Fruit fly (Drosophila melanogaster) whole organism, wandering third instar larva: Measurements from ENCODE around the gene Hsp68.

Source experiments
- CG9705 ChIP-seq: fragments of 200-800 bp; sonication (Bioruptor generic); optimal IDR thresholded peaks from 2 replicates; lab custom pipeline; 2018; ENCODE audit warnings: missing biosample characterization, mild to moderate bottlenecking, missing genetic modification characterization
- Dfd ChIP-seq: fragments of >200 bp; optimal IDR thresholded peaks from 2 replicates; lab custom pipeline; 2017; ENCODE audit warnings: missing biosample characterization, missing genetic modification characterization
- HLH106 ChIP-seq: fragments of 200-800 bp; optimal IDR thresholded peaks from 3 replicates; lab custom pipeline; 2019; ENCODE audit warnings: missing biosample characterization, mild to moderate bottlenecking, missing genetic modification characterization, moderate library complexity
- Hr78 ChIP-seq: fragments of >200 bp; optimal IDR thresholded peaks from 2 replicates; lab custom pipeline; 2017; ENCODE audit warnings: missing biosample characterization, missing genetic modification characterization
- Mio ChIP-seq: sonication (Bioruptor generic); optimal IDR thresholded peaks from 2 replicates; lab custom pipeline; 2016; ENCODE audit warnings: missing biosample characterization, missing genetic modification characterization
- OdsH ChIP-seq: fragments of 200-800 bp; sonication (Bioruptor generic); optimal IDR thresholded peaks from 2 replicates; lab custom pipeline; 2016; ENCODE audit warnings: missing biosample characterization, mild to moderate bottlenecking, missing genetic modification characterization
- brk ChIP-seq: fragments of 200-800 bp; sonication (Bioruptor generic); optimal IDR thresholded peaks from 2 replicates; lab custom pipeline; 2016; ENCODE audit warnings: missing biosample characterization, mild to moderate bottlenecking, missing genetic modification characterization
- dmrt93B ChIP-seq: fragments of 200-800 bp; sonication (Bioruptor generic); optimal IDR thresholded peaks from 2 replicates; lab custom pipeline; 2018; ENCODE audit warnings: missing biosample characterization, mild to moderate bottlenecking, missing genetic modification characterization
- foxo ChIP-seq, 2 experiments: fragments of 200-800 bp; sonication (Bioruptor generic); optimal IDR thresholded peaks; 2 replicates in 1 of 2; 3 replicates in 1 of 2; lab custom pipeline; 2016 to 2017; ENCODE audit warnings: missing biosample characterization in 2 of 2, missing genetic modification characterization in 2 of 2
- h ChIP-seq: fragments of 200-800 bp; sonication (Bioruptor generic); optimal IDR thresholded peaks from 3 replicates; lab custom pipeline; 2016; ENCODE audit warnings: missing biosample characterization, mild to moderate bottlenecking, missing genetic modification characterization
- jim ChIP-seq: fragments of 175-275, 200-325 bp; sonication (Bioruptor generic); optimal IDR thresholded peaks from 2 replicates; lab custom pipeline; 2016; ENCODE audit warnings: missing biosample characterization, mild to moderate bottlenecking, missing genetic modification characterization
- pan ChIP-seq: fragments of >200 bp; optimal IDR thresholded peaks from 2 replicates; lab custom pipeline; 2017
- usp ChIP-seq: fragments of >200 bp; optimal IDR thresholded peaks from 2 replicates; lab custom pipeline; 2017; ENCODE audit warnings: missing biosample characterization, missing genetic modification characterization

- no peak for TF ChIP-seq brk (GFP tag; lab: Kevin White, UChicago)
- TF ChIP-seq pan (lab: Kevin White, UChicago), result no peak
- no peak for TF ChIP-seq Dfd
- no peak for TF ChIP-seq CG9705 (GFP tag; lab: Kevin White, UChicago)
- no peak for TF ChIP-seq jim (GFP tag; lab: Kevin White, UChicago)
- TF ChIP-seq OdsH, result peak; percentile 36
- peak; percentile 50 for TF ChIP-seq h (GFP tag; lab: Kevin White, UChicago)
- TF ChIP-seq usp (GFP tag; lab: Kevin White, UChicago), result no peak
- TF ChIP-seq Hr78 (GFP tag; lab: Kevin White, UChicago), result no peak
- no peak for TF ChIP-seq dmrt93B (GFP tag; lab: Kevin White, UChicago)
- TF ChIP-seq HLH106 (tag; lab: Kevin White, UChicago), result no peak
- TF ChIP-seq Mio (GFP tag; lab: Kevin White, UChicago), result no peak
- TF ChIP-seq foxo (GFP tag; optimal IDR thresholded peaks at IDR 0.05; lab: Kevin White, UChicago), result peak in 1 of 2 experiments; percentile 26
Measured at dm6 chr3R:24025715-24026467, 31.2 kb downstream of the Hsp68 start.
